Fruit fly (Drosophila melanogaster) whole organism, embryonic: ENCODE results near the gene CG11811.

Experiments used
- Abd-B ChIP-seq: fragments of 200-800 bp; sonication (Bioruptor generic); optimal IDR thresholded peaks from 2 replicates; lab custom pipeline; 2018; ENCODE audit warnings: missing biosample characterization, mild to moderate bottlenecking, missing genetic modification characterization, moderate library complexity
- Antp ChIP-seq: fragments of 200-800 bp; sonication (Bioruptor generic); optimal IDR thresholded peaks from 3 replicates; lab custom pipeline; 2016; ENCODE audit warnings: missing biosample characterization, missing genetic modification characterization
- CG11247 ChIP-seq: fragments of 200-800 bp; sonication (Bioruptor generic); IDR thresholded peaks from 2 replicates; pipeline ENCODE4 v1.3.6; 2022; ENCODE audit warnings: missing biosample characterization, missing genetic modification characterization
- CG11456 ChIP-seq: fragments of 200-800 bp; sonication (Bioruptor generic); IDR thresholded peaks from 3 replicates; pipeline ENCODE4 v1.3.6; 2022; ENCODE audit warnings: missing biosample characterization, missing genetic modification characterization
- CG11723 ChIP-seq: fragments of 200-800 bp; sonication (Bioruptor generic); optimal IDR thresholded peaks from 2 replicates; lab custom pipeline; 2017; ENCODE audit warnings: missing biosample characterization, mild to moderate bottlenecking, missing genetic modification characterization
- CG13894 ChIP-seq: fragments of 200-800 bp; sonication (Bioruptor generic); optimal IDR thresholded peaks from 3 replicates; lab custom pipeline; 2018; ENCODE audit warnings: missing biosample characterization, mild to moderate bottlenecking, missing genetic modification characterization, moderate library complexity
- CG16863 ChIP-seq: fragments of 200-800 bp; sonication (Bioruptor generic); optimal IDR thresholded peaks from 3 replicates; lab custom pipeline; 2016; ENCODE audit warnings: missing biosample characterization, missing genetic modification characterization
- CG17385 ChIP-seq: fragments of 200-800 bp; sonication (Bioruptor generic); optimal IDR thresholded peaks from 3 replicates; lab custom pipeline; 2018; ENCODE audit warnings: missing biosample characterization, mild to moderate bottlenecking, missing genetic modification characterization
- CG18599 ChIP-seq: fragments of 200-800 bp; sonication (Bioruptor generic); optimal IDR thresholded peaks from 3 replicates; lab custom pipeline; 2017; ENCODE audit warnings: missing biosample characterization, missing genetic modification characterization, mild to moderate bottlenecking, moderate library complexity, missing genetic modification reagents
- CG2678 ChIP-seq: fragments of 200-800 bp; sonication (Bioruptor generic); optimal IDR thresholded peaks from 3 replicates; lab custom pipeline; 2019; ENCODE audit warnings: missing biosample characterization, mild to moderate bottlenecking, missing genetic modification characterization, moderate library complexity
- CG32772 ChIP-seq: fragments of 200-800 bp; sonication (Bioruptor generic); IDR thresholded peaks from 2 replicates; pipeline ENCODE4 v1.3.6; 2022; ENCODE audit warnings: missing biosample characterization, missing genetic modification characterization
- CG3281 ChIP-seq: fragments of 200-800 bp; sonication (Bioruptor generic); optimal IDR thresholded peaks from 3 replicates; lab custom pipeline; 2017; ENCODE audit warnings: missing biosample characterization, mild to moderate bottlenecking, missing genetic modification characterization
- CG4360 ChIP-seq: fragments of 200-800 bp; sonication (Bioruptor generic); IDR thresholded peaks from 2 replicates; pipeline ENCODE4 v1.3.6; 2022; ENCODE audit warnings: missing biosample characterization, missing genetic modification characterization
- CG7963 ChIP-seq: fragments of 200-800 bp; sonication (Bioruptor generic); IDR thresholded peaks from 3 replicates; pipeline ENCODE4 v1.3.6; 2022; ENCODE audit warnings: missing biosample characterization, missing genetic modification characterization; ENCODE audit not compliant: partially characterized antibody
- CTCF ChIP-seq: fragments of 200-800 bp; sonication (Bioruptor generic); optimal IDR thresholded peaks from 2 replicates; lab custom pipeline; 2017; ENCODE audit warnings: missing biosample characterization, mild to moderate bottlenecking, missing genetic modification characterization, moderate library complexity
- Dip3 ChIP-seq: fragments of 200-800 bp; sonication (Bioruptor generic); optimal IDR thresholded peaks from 3 replicates; lab custom pipeline; 2016; ENCODE audit warnings: missing biosample characterization, missing genetic modification characterization
- Dll ChIP-seq: fragments of 200-800 bp; sonication (Bioruptor generic); IDR thresholded peaks from 4 replicates; pipeline ENCODE4 v1.3.6; 2022; ENCODE audit warnings: missing biosample characterization, missing genetic modification characterization; ENCODE audit not compliant: partially characterized antibody
- Hey ChIP-seq: fragments of 200-800 bp; sonication (Bioruptor generic); optimal IDR thresholded peaks from 3 replicates; lab custom pipeline; 2018; ENCODE audit warnings: missing biosample characterization, mild to moderate bottlenecking, missing genetic modification characterization
- Hr78 ChIP-seq, 2 experiments: fragments of 200-800 bp in 1 of 2; fragments of >200 bp in 1 of 2; sonication (Bioruptor generic) in 1 of 2; optimal IDR thresholded peaks; 2 replicates each; lab custom pipeline; 2017 to 2019; ENCODE audit warnings: missing biosample characterization in 2 of 2, missing genetic modification characterization in 2 of 2, mild to moderate bottlenecking in 1 of 2, moderate library complexity in 1 of 2
- Lim3 ChIP-seq: fragments of 200-800 bp; sonication (Bioruptor generic); IDR thresholded peaks from 2 replicates; pipeline ENCODE4 v1.3.6; 2022; ENCODE audit warnings: missing biosample characterization, missing genetic modification characterization
- Med ChIP-seq: fragments of 200-800 bp; sonication (Bioruptor generic); peaks from one replicate; lab custom pipeline; 2016; ENCODE audit warnings: missing biosample characterization, missing genetic modification characterization, mild to moderate bottlenecking, inconsistent platforms, moderate library complexity
- Mes4 ChIP-seq: fragments of 200-800 bp; sonication (Bioruptor generic); optimal IDR thresholded peaks from 2 replicates; lab custom pipeline; 2016; ENCODE audit warnings: missing biosample characterization, missing genetic modification characterization
- NC2α ChIP-seq: fragments of 200-800 bp; sonication (Bioruptor generic); optimal IDR thresholded peaks from 2 replicates; lab custom pipeline; 2016; ENCODE audit warnings: missing biosample characterization, missing genetic modification characterization
- Opbp ChIP-seq: fragments of 200-800 bp; sonication (Bioruptor generic); IDR thresholded peaks from 3 replicates; pipeline ENCODE4 v1.3.6; 2022; ENCODE audit warnings: missing biosample characterization, missing genetic modification characterization; ENCODE audit not compliant: partially characterized antibody
- Rx ChIP-seq: fragments of 200-800 bp; sonication (Bioruptor generic); IDR thresholded peaks from 2 replicates; pipeline ENCODE4 v1.3.6; 2022; ENCODE audit warnings: missing biosample characterization, missing genetic modification characterization
- abd-A ChIP-seq: fragments of 200-800 bp; sonication (Bioruptor generic); optimal IDR thresholded peaks from 3 replicates; lab custom pipeline; 2019; ENCODE audit warnings: missing biosample characterization, mild to moderate bottlenecking, missing genetic modification characterization, moderate library complexity
- bab2 ChIP-seq: fragments of 200-800 bp; sonication (Bioruptor generic); optimal IDR thresholded peaks from 2 replicates; lab custom pipeline; 2016; ENCODE audit warnings: missing biosample characterization, missing genetic modification characterization
- bbx ChIP-seq: fragments of 200-800 bp; sonication (Bioruptor generic); IDR thresholded peaks from 2 replicates; pipeline ENCODE4 v1.3.6; 2022; ENCODE audit warnings: missing biosample characterization, missing genetic modification characterization; ENCODE audit not compliant: partially characterized antibody
- bsh ChIP-seq, 2 experiments: fragments of 200-800 bp; sonication (Bioruptor generic); optimal IDR thresholded peaks; 2 replicates each; lab custom pipeline; 2017 to 2018; ENCODE audit warnings: mild to moderate bottlenecking in 2 of 2, missing biosample characterization in 2 of 2, missing genetic modification characterization in 2 of 2, moderate library complexity in 1 of 2
- cg ChIP-seq: fragments of 200-800 bp; sonication (Bioruptor generic); optimal IDR thresholded peaks from 3 replicates; lab custom pipeline; 2019; ENCODE audit warnings: missing biosample characterization, mild to moderate bottlenecking, missing genetic modification characterization, moderate library complexity
- ci ChIP-seq: fragments of 200-800 bp; sonication (Bioruptor generic); IDR thresholded peaks from 3 replicates; pipeline ENCODE4 v1.3.6; 2022; ENCODE audit warnings: missing biosample characterization, missing genetic modification characterization
- dimm ChIP-seq: fragments of 200-800 bp; sonication (Bioruptor generic); IDR thresholded peaks from 2 replicates; pipeline ENCODE4 v1.3.6; 2022; ENCODE audit warnings: missing biosample characterization, missing genetic modification characterization
- dpn ChIP-seq, 2 experiments: fragments of 200-800 bp; sonication (Bioruptor generic); optimal IDR thresholded peaks; 3 replicates each; lab custom pipeline; 2016; ENCODE audit warnings: missing biosample characterization in 2 of 2, missing genetic modification characterization in 2 of 2
- eyg ChIP-seq: fragments of 200-800 bp; sonication (Bioruptor generic); optimal IDR thresholded peaks from 3 replicates; lab custom pipeline; 2016; ENCODE audit warnings: missing biosample characterization, missing genetic modification characterization
- fd96Cb ChIP-seq: fragments of 200-800 bp; sonication (Bioruptor generic); optimal IDR thresholded peaks from 2 replicates; lab custom pipeline; 2018; ENCODE audit warnings: missing biosample characterization, mild to moderate bottlenecking, missing genetic modification characterization, moderate library complexity
- gt ChIP-seq: fragments of 200-800 bp; sonication (Bioruptor generic); IDR thresholded peaks from 2 replicates; pipeline ENCODE4 v1.3.6; 2022; ENCODE audit warnings: missing biosample characterization, missing genetic modification characterization
- ham ChIP-seq: fragments of 200-800 bp; sonication (Bioruptor generic); IDR thresholded peaks from 2 replicates; pipeline ENCODE4 v1.3.6; 2022; ENCODE audit warnings: missing biosample characterization, missing genetic modification characterization
- hth ChIP-seq: fragments of >200 bp; optimal IDR thresholded peaks from 2 replicates; lab custom pipeline; 2017; ENCODE audit warnings: inconsistent platforms
- kni ChIP-seq: fragments of 200-800 bp; sonication (Bioruptor generic); optimal IDR thresholded peaks from 3 replicates; lab custom pipeline; 2017; ENCODE audit warnings: mild to moderate bottlenecking, missing biosample characterization, missing genetic modification reagents, missing genetic modification characterization
- peb ChIP-seq: fragments of 200-800 bp; sonication (Bioruptor generic); IDR thresholded peaks from 2 replicates; pipeline ENCODE4 v1.3.6; 2022; ENCODE audit warnings: missing biosample characterization, missing genetic modification characterization
- pnt ChIP-seq: fragments of 200-800 bp; sonication (Bioruptor generic); optimal IDR thresholded peaks from 3 replicates; lab custom pipeline; 2016; ENCODE audit warnings: missing biosample characterization, missing genetic modification characterization
- scrt ChIP-seq: fragments of 200-800 bp; sonication (Bioruptor generic); optimal IDR thresholded peaks from 2 replicates; lab custom pipeline; 2018; ENCODE audit warnings: missing biosample characterization, mild to moderate bottlenecking, missing genetic modification characterization, moderate library complexity
- slou ChIP-seq: fragments of 200-800 bp; sonication (Bioruptor generic); optimal IDR thresholded peaks from 3 replicates; lab custom pipeline; 2016; ENCODE audit warnings: missing biosample characterization, missing genetic modification characterization
- so ChIP-seq: fragments of 200-800 bp; sonication (Bioruptor generic); IDR thresholded peaks from 3 replicates; pipeline ENCODE4 v1.3.6; 2022; ENCODE audit warnings: missing biosample characterization, missing genetic modification characterization
- sqz ChIP-seq: fragments of 200-800 bp; sonication (Bioruptor generic); optimal IDR thresholded peaks from 3 replicates; lab custom pipeline; 2018; ENCODE audit warnings: missing biosample characterization, mild to moderate bottlenecking, missing genetic modification characterization
- tap ChIP-seq: fragments of 200-800 bp; optimal IDR thresholded peaks from 3 replicates; lab custom pipeline; 2019; ENCODE audit warnings: missing biosample characterization, mild to moderate bottlenecking, missing genetic modification characterization, moderate library complexity
- tll ChIP-seq, 2 experiments: fragments of 200-800 bp in 1 of 2; fragments of >200 bp in 1 of 2; sonication (Bioruptor generic) in 1 of 2; optimal IDR thresholded peaks; 2 replicates each; lab custom pipeline; 2017 to 2019; ENCODE audit warnings: missing biosample characterization in 2 of 2, missing genetic modification characterization in 2 of 2, mild to moderate bottlenecking in 1 of 2, moderate library complexity in 1 of 2
- unpg ChIP-seq: fragments of 200-800 bp; sonication (Bioruptor generic); optimal IDR thresholded peaks from 3 replicates; lab custom pipeline; 2018; ENCODE audit warnings: missing biosample characterization, mild to moderate bottlenecking, missing genetic modification characterization, moderate library complexity
- wor ChIP-seq: fragments of 200-800 bp; sonication (Bioruptor generic); IDR thresholded peaks from 2 replicates; pipeline ENCODE4 v1.3.6; 2022; ENCODE audit warnings: missing biosample characterization, missing genetic modification characterization
- zfh2 ChIP-seq: fragments of 200-800 bp; sonication (Bioruptor generic); optimal IDR thresholded peaks from 2 replicates; lab custom pipeline; 2016; ENCODE audit warnings: missing biosample characterization, missing genetic modification characterization

The CG11811 gene

dm6 chr3L:10669592-10670400 is 21.0 kb upstream of the CG11811 start (continued):
- TF ChIP-seq cg (peak; percentile 18), CG7963 (GFP tag; lab: Robert Waterston, UW) (no peak), CG13894 (tag; lab: Kevin White, UChicago) (no peak), peb (GFP tag; lab: Robert Waterston, UW) (no peak), slou (no peak), CG16863 (GFP tag; lab: Kevin White, UChicago) (no peak), Dll (no peak), Opbp (GFP tag; lab: Robert Waterston, UW) (no peak), tll (GFP tag; optimal IDR thresholded peaks at IDR 0.05; lab: Kevin White, UChicago) (no peak), dimm (GFP tag; lab: Robert Waterston, UW) (no peak), Dip3 (GFP tag; lab: Kevin White, UChicago) (no peak), CG4360 (GFP tag; lab: Robert Waterston, UW) (peak; percentile 74), ci (GFP tag; lab: Robert Waterston, UW) (peak; percentile 48; the same call in 1 of the 3 replicates), Abd-B (GFP tag; lab: Kevin White, UChicago) (no peak), zfh2 (GFP tag; lab: Kevin White, UChicago) (no peak), Med (peak; percentile 69), CG18599 (no peak), CG11456 (GFP tag; lab: Robert Waterston, UW) (no peak), Rx (GFP tag; lab: Robert Waterston, UW) (no peak), abd-A (tag; lab: Kevin White, UChicago) (peak; percentile 2), gt (GFP tag; lab: Robert Waterston, UW) (no peak), CG32772 (GFP tag; lab: Robert Waterston, UW) (no peak), NC2α (GFP tag; lab: Kevin White, UChicago) (no peak), Antp (no peak), CG17385 (GFP tag; lab: Kevin White, UChicago) (peak; percentile 42), tap (tag; lab: Kevin White, UChicago) (no peak), CG2678 (no peak), fd96Cb (tag; lab: Kevin White, UChicago) (no peak), kni (GFP tag; lab: Kevin White, UChicago) (no peak), CTCF (GFP tag; lab: Kevin White, UChicago) (no peak), wor (GFP tag; lab: Robert Waterston, UW) (no peak), dpn (GFP tag; optimal IDR thresholded peaks at IDR 0.05; lab: Kevin White, UChicago) (no peak), so (GFP tag; lab: Robert Waterston, UW) (no peak), Lim3 (no peak), bbx (no peak), CG3281 (no peak), unpg (GFP tag; lab: Kevin White, UChicago) (no peak), ham (GFP tag; lab: Robert Waterston, UW) (no peak), CG11723 (GFP tag; lab: Kevin White, UChicago) (no peak), Hey (tag; lab: Kevin White, UChicago) (no peak), eyg (GFP tag; lab: Kevin White, UChicago) (no peak), Mes4 (no peak), bab2 (no peak), Hr78 (GFP tag; optimal IDR thresholded peaks at IDR 0.05; lab: Kevin White, UChicago) (no peak), bsh (GFP tag; optimal IDR thresholded peaks at IDR 0.05; lab: Kevin White, UChicago) (no peak), pnt (GFP tag; lab: Kevin White, UChicago) (no peak), CG11247 (GFP tag; lab: Robert Waterston, UW) (no peak), scrt (GFP tag; lab: Kevin White, UChicago) (no peak), hth (lab: Kevin White, UChicago) (no peak), sqz (GFP tag; lab: Kevin White, UChicago) (peak; percentile 6)
